Worm (Caenorhabditis elegans) whole organism, late embryonic: ENCODE results near the gene cap-2.

Experiments
- Y22D7AL.16 ChIP-seq: sonication (generic microtip); optimal IDR thresholded peaks from 2 replicates; lab custom pipeline; 2016; ENCODE audit warnings: missing genetic modification characterization, missing compliant biosample characterization
- ama-1 ChIP-seq: fragments of 150-350 bp; optimal IDR thresholded peaks from 2 replicates; lab custom pipeline; 2014
- ceh-30 ChIP-seq: fragments of 150-350 bp; optimal IDR thresholded peaks from 2 replicates; lab custom pipeline; 2014; ENCODE audit warnings: missing biosample characterization, missing genetic modification characterization
- ceh-45 ChIP-seq: fragments of 200-800 bp; sonication (Bioruptor generic); IDR thresholded peaks from 2 replicates; pipeline ENCODE4 v1.3.6; 2022; ENCODE audit warnings: missing genetic modification reagents, missing genetic modification characterization, missing compliant biosample characterization
- fkh-10 ChIP-seq: fragments of 150-350 bp; optimal IDR thresholded peaks from 2 replicates; lab custom pipeline; 2014; ENCODE audit warnings: missing biosample characterization, missing genetic modification reagents, missing genetic modification characterization
- lin-11 ChIP-seq: fragments of 200-800 bp; sonication (Bioruptor generic); optimal IDR thresholded peaks from 2 replicates; lab custom pipeline; 2018; ENCODE audit warnings: mild to moderate bottlenecking, missing genetic modification characterization, missing compliant biosample characterization
- madf-2 ChIP-seq: sonication (generic microtip); optimal IDR thresholded peaks from 2 replicates; lab custom pipeline; 2017; ENCODE audit warnings: missing genetic modification characterization, missing compliant biosample characterization
- nhr-11 ChIP-seq: fragments of 150-350 bp; optimal IDR thresholded peaks from 2 replicates; lab custom pipeline; 2014; ENCODE audit warnings: missing biosample characterization, missing genetic modification characterization
- pag-3 ChIP-seq: sonication (generic microtip); optimal IDR thresholded peaks from 2 replicates; lab custom pipeline; 2016; ENCODE audit warnings: missing compliant biosample characterization, missing genetic modification characterization, borderline replicate concordance
- pha-2 ChIP-seq: sonication (generic microtip); optimal IDR thresholded peaks from 2 replicates; lab custom pipeline; 2017; ENCODE audit warnings: mild to moderate bottlenecking, missing genetic modification characterization, missing compliant biosample characterization
- pqm-1 ChIP-seq: sonication (generic microtip); optimal IDR thresholded peaks from 2 replicates; lab custom pipeline; 2016; ENCODE audit warnings: missing genetic modification characterization, missing compliant biosample characterization
- rnt-1 ChIP-seq: sonication (generic microtip); optimal IDR thresholded peaks from 2 replicates; lab custom pipeline; 2016; ENCODE audit warnings: missing genetic modification characterization, missing compliant biosample characterization
- tbx-2 ChIP-seq: sonication (generic microtip); optimal IDR thresholded peaks from 2 replicates; lab custom pipeline; 2016; ENCODE audit warnings: missing genetic modification characterization, missing compliant biosample characterization

DNA sequence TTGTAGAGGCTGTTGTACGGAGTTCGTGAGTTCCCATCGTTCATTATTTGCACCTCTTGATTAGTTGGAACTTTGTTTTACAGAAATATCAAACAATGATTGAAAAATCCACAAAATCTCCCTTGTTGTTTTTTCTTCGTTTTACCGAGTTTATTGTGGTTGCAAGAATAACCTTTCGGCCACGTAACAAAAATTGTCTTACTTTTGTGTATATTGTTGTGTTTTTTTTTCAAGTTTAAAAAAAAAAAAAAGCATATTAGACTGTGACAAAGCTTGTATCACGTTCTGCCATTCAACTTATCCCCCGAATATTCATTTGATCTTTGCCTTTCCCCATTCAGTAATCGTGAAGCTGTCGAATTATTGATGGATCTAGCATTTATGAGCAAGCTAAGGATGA is 48.2 kb downstream of the cap-2 start, which contains the start of gene F44F4.10:
- TF ChIP-seq madf-2 (tag; lab: Kevin White, UChicago) = no peak
- no peak for TF ChIP-seq pqm-1 (tag; lab: Kevin White, UChicago)
- no peak for TF ChIP-seq pha-2 (tag; lab: Kevin White, UChicago)
- no peak for TF ChIP-seq lin-11 (tag; lab: Kevin White, UChicago)
- TF ChIP-seq pag-3 (tag; lab: Kevin White, UChicago) = no peak
- no peak for TF ChIP-seq Y22D7AL.16 (tag; lab: Kevin White, UChicago)
- TF ChIP-seq rnt-1 = no peak
- TF ChIP-seq tbx-2 = no peak
- no peak for TF ChIP-seq nhr-11
- no peak for TF ChIP-seq ama-1 (lab: Kevin White, UChicago)
- TF ChIP-seq fkh-10 = no peak
- TF ChIP-seq ceh-45 (GFP tag; lab: Robert Waterston, UW) = no peak
- TF ChIP-seq ceh-30 = no peak
